Worm (Caenorhabditis elegans): ENCODE results near the gene gpla-1.

gpla-1 gene

DNA sequence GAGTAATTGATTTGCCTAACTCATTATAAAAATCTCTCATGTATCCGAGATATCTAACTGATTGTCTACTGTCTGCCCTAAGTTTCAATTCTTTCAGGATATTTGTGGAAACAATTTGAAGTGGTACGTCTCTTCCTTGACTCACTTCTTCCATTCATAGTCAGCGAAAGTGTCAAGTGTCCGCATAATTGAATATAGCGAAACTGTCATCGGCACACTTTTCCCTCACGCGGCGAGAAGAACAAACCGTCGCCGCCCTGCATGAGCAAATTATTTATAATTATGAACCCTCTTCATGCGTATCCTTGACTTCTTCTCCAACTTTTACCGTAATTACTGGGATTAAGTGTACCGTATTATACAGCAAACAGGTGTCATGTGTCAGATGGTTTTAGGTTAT, 11.0 kb upstream of the gpla-1 start:
- TF ChIP-seq ceh-43 (GFP tag; optimal IDR thresholded peaks at IDR 0.05) (no peak), sem-2 (GFP tag; optimal IDR thresholded peaks at IDR 0.05) (no peak), nhr-28 (tag; optimal IDR thresholded peaks at IDR 0.05) (no peak), mls-2 (tag; optimal IDR thresholded peaks at IDR 0.05) (peak; percentile 17), ces-1 (GFP tag; optimal IDR thresholded peaks at IDR 0.05) (peak; percentile 68)

DNA sequence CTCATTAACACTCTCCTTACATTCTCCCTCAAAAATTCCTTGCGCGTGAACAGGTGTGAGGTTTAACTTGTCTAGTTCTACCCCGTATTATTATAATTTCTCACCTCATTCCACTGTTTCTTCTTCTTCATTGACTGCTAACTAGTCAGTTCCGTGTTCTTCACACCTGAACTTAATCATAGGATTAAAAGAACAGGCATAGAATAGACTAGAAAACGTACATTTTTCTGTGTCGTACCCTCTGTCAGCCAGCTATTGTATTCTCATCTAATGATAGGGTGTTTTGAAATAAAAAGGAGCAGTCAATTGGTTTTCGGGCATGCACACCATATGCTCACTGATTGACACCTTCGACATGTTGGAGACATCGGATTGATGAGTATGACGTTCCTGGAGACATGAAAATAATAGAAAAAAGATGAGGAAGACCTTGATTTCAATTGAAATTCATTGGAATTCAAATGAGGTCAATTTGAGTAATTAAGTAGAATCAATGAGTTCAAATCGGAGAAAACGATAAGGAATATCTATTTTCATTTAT, 9.9 kb upstream of the gpla-1 start:
- TF ChIP-seq lin-13 (tag; optimal IDR thresholded peaks at IDR 0.05), result no peak
- TF ChIP-seq ztf-11 (tag; optimal IDR thresholded peaks at IDR 0.05), result no peak
- no peak for TF ChIP-seq mep-1 (tag; optimal IDR thresholded peaks at IDR 0.05)
- TF ChIP-seq nhr-2 (tag; optimal IDR thresholded peaks at IDR 0.05), result peak; percentile 50
- no peak for TF ChIP-seq ceh-83 (GFP tag; optimal IDR thresholded peaks at IDR 0.05)
- no peak for TF ChIP-seq elt-1 (tag; optimal IDR thresholded peaks at IDR 0.05; ENCODE audit: borderline replicate concordance, insufficient read depth)
- no peak for TF ChIP-seq mab-5 (tag; optimal IDR thresholded peaks at IDR 0.05)
- TF ChIP-seq sptf-1 (tag; optimal IDR thresholded peaks at IDR 0.05), result no peak
- no peak for TF ChIP-seq zip-8 (tag; optimal IDR thresholded peaks at IDR 0.05)
- TF ChIP-seq lin-32 (GFP tag; optimal IDR thresholded peaks at IDR 0.05), result peak; percentile 70
- TF ChIP-seq unc-62 (GFP tag; optimal IDR thresholded peaks at IDR 0.05), result peak; percentile 83
- TF ChIP-seq ceh-39 (tag; optimal IDR thresholded peaks at IDR 0.05), result no peak
- no peak for TF ChIP-seq drap-1 (GFP tag; optimal IDR thresholded peaks at IDR 0.05)

DNA sequence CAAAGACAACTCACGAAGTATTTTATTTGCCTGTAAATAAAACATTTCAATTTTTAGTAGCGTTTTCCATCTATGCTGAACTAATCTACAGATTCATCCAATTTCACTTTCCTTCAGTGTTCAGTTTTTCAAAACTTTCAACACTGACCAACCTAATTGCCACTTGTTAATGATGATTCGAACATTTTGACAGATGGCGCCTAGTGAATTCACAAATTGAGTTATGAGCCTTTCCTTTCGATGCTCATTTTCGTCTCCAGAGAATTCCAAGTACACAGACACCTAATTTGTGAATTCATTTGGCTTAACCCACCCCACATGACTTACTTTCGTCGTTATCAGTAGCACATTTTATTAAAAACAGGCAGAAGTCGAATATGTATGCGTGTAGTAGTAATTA, 9.2 kb upstream of the gpla-1 start:
- TF ChIP-seq ham-2 (GFP tag; optimal IDR thresholded peaks at IDR 0.05) (no peak), ces-1 (GFP tag; optimal IDR thresholded peaks at IDR 0.05) (peak; percentile 95), cnd-1 (tag; optimal IDR thresholded peaks at IDR 0.05) (peak; percentile 28)

DNA sequence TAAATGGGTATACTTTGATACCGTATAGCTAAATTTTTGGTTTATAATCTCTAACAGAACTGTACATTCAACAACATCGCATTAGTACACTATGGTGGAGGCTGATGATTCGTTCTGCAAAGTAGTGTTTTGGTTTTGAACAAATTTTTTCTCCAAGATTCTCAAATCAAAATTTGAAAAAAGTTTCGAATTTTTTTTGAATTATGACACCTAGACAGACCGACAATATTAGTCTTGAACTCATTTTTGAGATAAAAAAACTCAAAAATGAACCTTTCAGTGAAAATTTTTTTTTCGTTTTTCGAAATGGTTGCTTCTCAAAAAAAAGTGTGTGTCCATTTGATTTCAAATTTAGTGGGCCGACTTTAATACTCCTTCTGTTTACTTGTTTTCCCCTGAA, 7.8 kb upstream of the gpla-1 start:
- TF ChIP-seq unc-62 (GFP tag; optimal IDR thresholded peaks at IDR 0.05), result no peak
- TF ChIP-seq ceh-83 (GFP tag; optimal IDR thresholded peaks at IDR 0.05), result no peak
- no peak for TF ChIP-seq nhr-12 (tag; optimal IDR thresholded peaks at IDR 0.05)
- TF ChIP-seq blmp-1 (tag; optimal IDR thresholded peaks at IDR 0.05), result no peak
- no peak for TF ChIP-seq elt-1 (tag; optimal IDR thresholded peaks at IDR 0.05; ENCODE audit: borderline replicate concordance, insufficient read depth)
- no peak for TF ChIP-seq ces-1 (GFP tag; optimal IDR thresholded peaks at IDR 0.05)
- TF ChIP-seq lsy-2 (tag; optimal IDR thresholded peaks at IDR 0.05), result no peak
- TF ChIP-seq sptf-1 (tag; optimal IDR thresholded peaks at IDR 0.05), result no peak

DNA sequence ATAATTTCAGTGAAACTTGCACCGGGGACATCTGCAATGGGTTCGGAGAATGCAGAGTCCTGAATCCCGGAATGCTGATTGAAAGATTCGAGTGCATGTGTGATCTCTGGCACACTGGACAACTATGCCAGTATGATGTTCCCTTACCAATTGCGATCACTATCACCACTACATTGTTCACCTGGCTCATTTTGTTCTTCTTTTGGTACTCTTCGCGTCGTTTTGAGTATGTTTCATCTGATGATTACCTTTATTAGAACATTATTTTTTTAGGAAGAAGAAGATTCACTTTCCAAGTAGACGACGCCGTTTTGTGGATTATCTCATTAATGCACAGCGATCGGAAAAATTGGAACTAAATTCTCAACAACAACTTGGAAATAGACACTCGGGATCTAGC, 6.1 kb upstream of the gpla-1 start:
- no peak for TF ChIP-seq sptf-1 (tag; optimal IDR thresholded peaks at IDR 0.05)
- no peak for TF ChIP-seq nhr-237 (tag; optimal IDR thresholded peaks at IDR 0.05)

DNA sequence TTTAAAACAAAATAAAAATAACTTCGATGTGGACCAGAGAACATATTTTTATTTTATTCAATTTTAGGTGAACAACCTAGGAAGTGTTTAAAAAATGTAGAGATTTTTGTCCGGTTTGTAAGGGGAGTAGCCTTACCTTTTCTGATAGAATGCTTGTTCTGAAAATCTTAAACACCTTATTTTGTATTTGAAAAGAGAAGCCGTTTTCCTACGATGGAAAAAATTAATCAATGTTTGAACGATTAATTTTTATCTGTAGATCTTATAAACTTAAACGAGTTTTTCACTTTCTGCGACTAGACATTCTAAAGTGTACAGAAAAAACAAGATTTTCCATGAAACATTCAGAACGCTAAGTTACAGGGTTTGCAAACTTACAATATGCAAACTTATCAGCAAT, 4.7 kb upstream of the gpla-1 start, which contains the start of gene F58H1.6:
Gene F58H1.6 (plus strand): TSS at position 301 of the 400 bp plus-strand sequence.
- TF ChIP-seq flh-1 (GFP tag; optimal IDR thresholded peaks at IDR 0.05), result no peak
- no peak for TF ChIP-seq ceh-83 (GFP tag; optimal IDR thresholded peaks at IDR 0.05)
- TF ChIP-seq M03D4.4 (tag; optimal IDR thresholded peaks at IDR 0.05), result no peak
- TF ChIP-seq nhr-12 (tag; optimal IDR thresholded peaks at IDR 0.05), result no peak
- TF ChIP-seq elt-1 (tag; optimal IDR thresholded peaks at IDR 0.05; ENCODE audit: borderline replicate concordance, insufficient read depth), result no peak

DNA sequence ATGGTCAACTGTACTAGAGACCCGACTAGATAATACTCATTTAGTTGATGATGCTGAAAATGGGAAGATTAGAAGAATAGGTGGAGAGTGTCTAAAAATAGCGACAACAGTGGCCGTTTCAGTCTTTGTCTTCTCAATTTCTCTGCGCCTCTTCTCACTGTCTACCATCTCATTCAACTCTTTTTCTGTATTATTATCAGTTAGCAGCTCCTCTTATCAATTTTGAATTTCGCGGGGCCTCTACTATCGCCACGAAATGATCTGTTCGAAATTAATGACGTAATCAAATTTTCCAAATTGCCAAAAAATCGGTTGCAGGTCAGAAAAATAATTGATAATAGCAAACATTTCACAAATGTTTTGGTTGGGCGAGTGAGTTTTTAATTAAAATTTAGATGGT, 4.1 kb upstream of the gpla-1 start:
- no peak for TF ChIP-seq unc-120 (tag; optimal IDR thresholded peaks at IDR 0.05; ENCODE audit: poor library complexity, severe bottlenecking)
- peak; percentile 68 for TF ChIP-seq zip-8 (tag; optimal IDR thresholded peaks at IDR 0.05)

DNA sequence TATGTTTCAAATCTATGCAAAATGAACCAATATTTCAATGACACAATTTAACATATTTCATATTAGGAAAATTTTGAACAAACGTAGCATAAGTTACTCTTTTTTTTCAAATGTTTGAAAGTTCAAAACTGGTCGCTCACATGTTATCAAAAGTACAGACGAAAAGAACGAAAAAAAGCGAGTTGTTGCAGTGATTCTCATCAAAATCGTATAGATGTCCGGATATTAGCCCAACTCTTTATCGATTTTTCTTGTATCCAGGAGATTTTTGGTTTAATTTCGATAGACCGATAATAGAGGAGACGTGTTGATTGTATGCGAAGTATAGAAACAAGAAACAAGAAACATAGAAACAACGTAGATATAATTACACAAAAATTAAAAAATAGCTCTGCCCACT, 2.7 kb upstream of the gpla-1 start:
- TF ChIP-seq elt-3 (tag; optimal IDR thresholded peaks at IDR 0.05) (no peak), ztf-11 (tag; optimal IDR thresholded peaks at IDR 0.05) (no peak), ces-1 (GFP tag; optimal IDR thresholded peaks at IDR 0.05) (no peak), nhr-2 (tag; optimal IDR thresholded peaks at IDR 0.05) (no peak), ceh-43 (GFP tag; optimal IDR thresholded peaks at IDR 0.05) (no peak), blmp-1 (tag; optimal IDR thresholded peaks at IDR 0.05) (no peak), unc-120 (tag; optimal IDR thresholded peaks at IDR 0.05; ENCODE audit: poor library complexity, severe bottlenecking) (no peak)
